Worm (Caenorhabditis elegans): ENCODE results near the gene cec-5.

- TF ChIP-seq ces-1 (GFP tag; optimal IDR thresholded peaks at IDR 0.05) (no peak), nhr-76 (tag; optimal IDR thresholded peaks at IDR 0.05) (no peak), aha-1 (tag; optimal IDR thresholded peaks at IDR 0.05) (no peak), lin-13 (GFP tag; optimal IDR thresholded peaks at IDR 0.05) (no peak), nhr-237 (tag; optimal IDR thresholded peaks at IDR 0.05) (no peak), fos-1 (tag; optimal IDR thresholded peaks at IDR 0.05) (no peak), skn-1 (tag; optimal IDR thresholded peaks at IDR 0.05) (no peak), fkh-10 (GFP tag; optimal IDR thresholded peaks at IDR 0.05) (no peak), C04F5.9 (tag; optimal IDR thresholded peaks at IDR 0.05) (no peak), hlh-17 (GFP tag; optimal IDR thresholded peaks at IDR 0.05; ENCODE audit: borderline replicate concordance) (no peak), fkh-4 (tag; optimal IDR thresholded peaks at IDR 0.05; ENCODE audit: borderline replicate concordance) (no peak)
Measured at ce11 chrIV:7620450-7620849, 40.5 kb upstream of the cec-5 start.
